Fruit fly (Drosophila melanogaster) whole organism, embryonic: Measurements from ENCODE around the gene CG16984.

Experiments used
- ATbp ChIP-seq: fragments of 200-800 bp; sonication (Bioruptor generic); optimal IDR thresholded peaks from 2 replicates; lab custom pipeline; 2017; ENCODE audit warnings: missing biosample characterization, mild to moderate bottlenecking, missing genetic modification characterization, missing genetic modification reagents
- Aef1 ChIP-seq: fragments of 200-800 bp; sonication (Bioruptor generic); IDR thresholded peaks from 3 replicates; pipeline ENCODE4 v1.3.6; 2022; ENCODE audit warnings: missing biosample characterization, missing genetic modification characterization
- Awh ChIP-seq: fragments of 200-800 bp; sonication (Bioruptor generic); IDR thresholded peaks from 2 replicates; pipeline ENCODE4, ENCODE4 v1.3.6; 2022; ENCODE audit warnings: missing biosample characterization, missing genetic modification characterization
- Blimp-1 ChIP-seq: fragments of 200-800 bp; sonication (Bioruptor generic); optimal IDR thresholded peaks from 3 replicates; lab custom pipeline; 2018; ENCODE audit warnings: missing biosample characterization, missing genetic modification characterization, mild to moderate bottlenecking, moderate library complexity, missing genetic modification reagents
- CG10959 ChIP-seq: fragments of 200-800 bp; sonication (Bioruptor generic); IDR thresholded peaks from 2 replicates; pipeline ENCODE4 v1.3.6; 2022; ENCODE audit warnings: missing biosample characterization, missing genetic modification characterization
- CG11085 ChIP-seq: fragments of 200-800 bp; sonication (Bioruptor generic); IDR thresholded peaks from 2 replicates; pipeline ENCODE4 v1.3.6; 2022; ENCODE audit warnings: missing biosample characterization, missing genetic modification characterization
- CG14860 ChIP-seq: fragments of 200-800 bp; sonication (Bioruptor generic); IDR thresholded peaks from 3 replicates; pipeline ENCODE4 v1.3.6; 2022; ENCODE audit warnings: missing biosample characterization, missing genetic modification characterization; ENCODE audit not compliant: partially characterized antibody
- CG17361 ChIP-seq: fragments of 200-800 bp; sonication (Bioruptor generic); IDR thresholded peaks from 3 replicates; pipeline ENCODE4 v1.3.6; 2022; ENCODE audit warnings: missing biosample characterization, missing genetic modification characterization
- CG17568 ChIP-seq: fragments of 200-800 bp; sonication (Bioruptor generic); optimal IDR thresholded peaks from 2 replicates; lab custom pipeline; 2018; ENCODE audit warnings: missing biosample characterization, mild to moderate bottlenecking, missing genetic modification characterization, moderate library complexity
- CG18262 ChIP-seq: fragments of 200-800 bp; optimal IDR thresholded peaks from 3 replicates; lab custom pipeline; 2019; ENCODE audit warnings: missing biosample characterization, mild to moderate bottlenecking, missing genetic modification characterization, moderate library complexity
- CG2202 ChIP-seq: fragments of 200-800 bp; sonication (Bioruptor generic); optimal IDR thresholded peaks from 2 replicates; lab custom pipeline; 2018; ENCODE audit warnings: missing biosample characterization, mild to moderate bottlenecking, missing genetic modification characterization
- CG2889 ChIP-seq: fragments of 200-800 bp; sonication (Bioruptor generic); IDR thresholded peaks from 3 replicates; pipeline ENCODE4 v1.3.6; 2022; ENCODE audit warnings: missing biosample characterization, missing genetic modification characterization
- CG32767 ChIP-seq: fragments of 200-800 bp; sonication (Bioruptor generic); IDR thresholded peaks from 2 replicates; pipeline ENCODE4 v1.3.6; 2022; ENCODE audit warnings: missing biosample characterization, missing genetic modification characterization
- CG34224 ChIP-seq: fragments of 200-800 bp; sonication (Bioruptor generic); IDR thresholded peaks from 3 replicates; pipeline ENCODE4 v1.3.6; 2022; ENCODE audit warnings: missing biosample characterization, missing genetic modification characterization; ENCODE audit not compliant: partially characterized antibody
- CG3847 ChIP-seq: fragments of 200-800 bp; sonication (Bioruptor generic); IDR thresholded peaks from 2 replicates; pipeline ENCODE4 v1.3.6; 2022; ENCODE audit warnings: missing biosample characterization, missing genetic modification characterization
- CG4360 ChIP-seq: fragments of 200-800 bp; sonication (Bioruptor generic); IDR thresholded peaks from 2 replicates; pipeline ENCODE4 v1.3.6; 2022; ENCODE audit warnings: missing biosample characterization, missing genetic modification characterization
- CG6765 ChIP-seq: fragments of 200-800 bp; sonication (Bioruptor generic); optimal IDR thresholded peaks from 3 replicates; lab custom pipeline; 2017; ENCODE audit warnings: missing biosample characterization, mild to moderate bottlenecking, missing genetic modification characterization
- CG7839 ChIP-seq: fragments of 200-800 bp; sonication (Bioruptor generic); optimal IDR thresholded peaks from 3 replicates; lab custom pipeline; 2018; ENCODE audit warnings: missing biosample characterization, mild to moderate bottlenecking, missing genetic modification characterization, moderate library complexity
- CG7963 ChIP-seq: fragments of 200-800 bp; sonication (Bioruptor generic); IDR thresholded peaks from 3 replicates; pipeline ENCODE4 v1.3.6; 2022; ENCODE audit warnings: missing biosample characterization, missing genetic modification characterization; ENCODE audit not compliant: partially characterized antibody
- CG8765 ChIP-seq: fragments of 200-800 bp; sonication (Bioruptor generic); IDR thresholded peaks from 2 replicates; pipeline ENCODE4 v1.3.6; 2022; ENCODE audit warnings: missing biosample characterization, missing genetic modification characterization
- CTCF ChIP-seq: fragments of 200-800 bp; sonication (Bioruptor generic); optimal IDR thresholded peaks from 2 replicates; lab custom pipeline; 2017; ENCODE audit warnings: missing biosample characterization, mild to moderate bottlenecking, missing genetic modification characterization, moderate library complexity
- CkIIα-i1 ChIP-seq: fragments of 200-800 bp; sonication (Bioruptor generic); IDR thresholded peaks from 2 replicates; pipeline ENCODE4 v1.3.6; 2022; ENCODE audit warnings: missing biosample characterization, missing genetic modification characterization
- CoRest ChIP-seq: fragments of 200-800 bp; sonication (Bioruptor generic); optimal IDR thresholded peaks from 3 replicates; lab custom pipeline; 2018; ENCODE audit warnings: missing biosample characterization, mild to moderate bottlenecking, missing genetic modification characterization, moderate library complexity
- Dip2 ChIP-seq: fragments of 200-800 bp; sonication (Bioruptor generic); IDR thresholded peaks from 2 replicates; pipeline ENCODE4 v1.3.6; 2022; ENCODE audit warnings: missing biosample characterization, missing genetic modification characterization
- GATAe ChIP-seq: fragments of 200-800 bp; sonication (Bioruptor generic); conservative IDR thresholded peaks from 2 replicates; pipeline ENCODE4 v1.3.6; 2022; ENCODE audit warnings: missing biosample characterization, missing genetic modification characterization
- HLH54F ChIP-seq: fragments of 200-800 bp; sonication (Bioruptor generic); optimal IDR thresholded peaks from 3 replicates; lab custom pipeline; 2016; ENCODE audit warnings: missing biosample characterization, missing genetic modification characterization
- Hr78 ChIP-seq, 2 experiments: fragments of 200-800 bp in 1 of 2; fragments of >200 bp in 1 of 2; sonication (Bioruptor generic) in 1 of 2; optimal IDR thresholded peaks; 2 replicates each; lab custom pipeline; 2017 to 2019; ENCODE audit warnings: missing biosample characterization in 2 of 2, missing genetic modification characterization in 2 of 2, mild to moderate bottlenecking in 1 of 2, moderate library complexity in 1 of 2
- Kr ChIP-seq: fragments of 200-800 bp; sonication (Bioruptor generic); optimal IDR thresholded peaks from 2 replicates; lab custom pipeline; 2017; ENCODE audit warnings: missing biosample characterization, mild to moderate bottlenecking, missing genetic modification characterization
- Mad ChIP-seq: fragments of 200-800 bp; sonication (Bioruptor generic); optimal IDR thresholded peaks from 2 replicates; lab custom pipeline; 2016; ENCODE audit warnings: missing biosample characterization, missing genetic modification characterization
- Med ChIP-seq: fragments of 200-800 bp; sonication (Bioruptor generic); peaks from one replicate; lab custom pipeline; 2016; ENCODE audit warnings: missing biosample characterization, missing genetic modification characterization, mild to moderate bottlenecking, inconsistent platforms, moderate library complexity
- Opbp ChIP-seq: fragments of 200-800 bp; sonication (Bioruptor generic); IDR thresholded peaks from 3 replicates; pipeline ENCODE4 v1.3.6; 2022; ENCODE audit warnings: missing biosample characterization, missing genetic modification characterization; ENCODE audit not compliant: partially characterized antibody
- Scr ChIP-seq: fragments of 200-800 bp; sonication (Bioruptor generic); IDR thresholded peaks from 2 replicates; pipeline ENCODE4 v1.3.6; 2022; ENCODE audit warnings: missing biosample characterization, missing genetic modification characterization; ENCODE audit not compliant: partially characterized antibody
- Side ChIP-seq: fragments of 200-800 bp; sonication (Bioruptor generic); optimal IDR thresholded peaks from 2 replicates; lab custom pipeline; 2016; ENCODE audit warnings: missing biosample characterization, missing genetic modification characterization
- Trl ChIP-seq, 3 experiments: fragments of >200 bp in 2 of 3; fragments of 200-800 bp in 1 of 3; sonication (Bioruptor generic) in 1 of 3; optimal IDR thresholded peaks; 2 replicates in 1 of 3; 3 replicates in 2 of 3; lab custom pipeline; 2016 to 2017; ENCODE audit warnings: missing biosample characterization in 1 of 3, missing genetic modification characterization in 1 of 3
- Xbp1 ChIP-seq: fragments of 200-800 bp; sonication (Bioruptor generic); optimal IDR thresholded peaks from 3 replicates; lab custom pipeline; 2016; ENCODE audit warnings: missing biosample characterization, mild to moderate bottlenecking, missing genetic modification characterization
- az2 ChIP-seq: fragments of 200-800 bp; sonication (Bioruptor generic); optimal IDR thresholded peaks from 3 replicates; lab custom pipeline; 2016; ENCODE audit warnings: missing biosample characterization, missing genetic modification characterization
- dan ChIP-seq: fragments of 200-800 bp; sonication (Bioruptor generic); IDR thresholded peaks from 2 replicates; pipeline ENCODE4 v1.3.6; 2022; ENCODE audit warnings: missing biosample characterization, missing genetic modification characterization
- eve ChIP-seq, 2 experiments: fragments of >200 bp; optimal IDR thresholded peaks; 2 replicates each; lab custom pipeline; 2017; ENCODE audit warnings: missing biosample characterization in 2 of 2, missing genetic modification characterization in 2 of 2
- ftz-f1 ChIP-seq: fragments of 200-800 bp; sonication (Bioruptor generic); optimal IDR thresholded peaks from 2 replicates; lab custom pipeline; 2016; ENCODE audit warnings: missing biosample characterization, missing genetic modification characterization
- kni ChIP-seq: fragments of 200-800 bp; sonication (Bioruptor generic); optimal IDR thresholded peaks from 3 replicates; lab custom pipeline; 2017; ENCODE audit warnings: mild to moderate bottlenecking, missing biosample characterization, missing genetic modification reagents, missing genetic modification characterization
- lab ChIP-seq: fragments of 200-800 bp; sonication (Bioruptor generic); optimal IDR thresholded peaks from 3 replicates; lab custom pipeline; 2017; ENCODE audit warnings: missing biosample characterization, missing genetic modification characterization, mild to moderate bottlenecking, moderate library complexity, missing genetic modification reagents
- onecut ChIP-seq: fragments of 200-800 bp; sonication (Bioruptor generic); IDR thresholded peaks from 2 replicates; pipeline ENCODE4 v1.3.6; 2022; ENCODE audit warnings: missing biosample characterization, missing genetic modification characterization
- pho ChIP-seq: fragments of 200-800 bp; sonication (Bioruptor generic); optimal IDR thresholded peaks from 2 replicates; lab custom pipeline; 2016; ENCODE audit warnings: missing biosample characterization, missing genetic modification characterization
- schlank ChIP-seq: fragments of 200-800 bp; sonication (Bioruptor generic); optimal IDR thresholded peaks from 2 replicates; lab custom pipeline; 2018; ENCODE audit warnings: missing biosample characterization, mild to moderate bottlenecking, missing genetic modification characterization
- sisA ChIP-seq: fragments of 200-800 bp; sonication (Bioruptor generic); IDR thresholded peaks from 2 replicates; pipeline ENCODE4 v1.3.6; 2022; ENCODE audit warnings: missing biosample characterization, missing genetic modification characterization
- slp2 ChIP-seq: fragments of 200-800 bp; sonication (Bioruptor generic); optimal IDR thresholded peaks from 2 replicates; lab custom pipeline; 2016; ENCODE audit warnings: missing biosample characterization, missing genetic modification characterization
- so ChIP-seq: fragments of 200-800 bp; sonication (Bioruptor generic); IDR thresholded peaks from 3 replicates; pipeline ENCODE4 v1.3.6; 2022; ENCODE audit warnings: missing biosample characterization, missing genetic modification characterization
- sr ChIP-seq: fragments of 200-800 bp; sonication (Bioruptor generic); IDR thresholded peaks from 3 replicates; pipeline ENCODE4 v1.3.6; 2022; ENCODE audit warnings: missing biosample characterization, missing genetic modification characterization
- tgo ChIP-seq: fragments of 200-800 bp; sonication (Bioruptor generic); IDR thresholded peaks from 3 replicates; pipeline ENCODE4 v1.3.6; 2022; ENCODE audit warnings: missing biosample characterization, missing genetic modification characterization
- usp ChIP-seq: fragments of >200 bp; optimal IDR thresholded peaks from 2 replicates; lab custom pipeline; 2017; ENCODE audit warnings: missing biosample characterization, missing genetic modification characterization

The CG16984 gene

dm6 chr3L:2578315-2578714 is 17.3 kb upstream of the CG16984 start:
- TF ChIP-seq CG18262 (tag; lab: Kevin White, UChicago): no peak
- peak; percentile 91 for TF ChIP-seq CG4360
- no peak for TF ChIP-seq so (GFP tag; lab: Robert Waterston, UW)
- TF ChIP-seq Med (GFP tag; lab: Kevin White, UChicago): no peak
- TF ChIP-seq CG8765 (GFP tag; lab: Robert Waterston, UW): no peak
- no peak for TF ChIP-seq CG2889 (GFP tag; lab: Robert Waterston, UW)
- no peak for TF ChIP-seq CG17361 (GFP tag; lab: Robert Waterston, UW)
- TF ChIP-seq sr: no peak; the same call in 2 of the 3 replicates

- TF ChIP-seq az2 (GFP tag; lab: Kevin White, UChicago) (peak; percentile 65), CG7963 (GFP tag; lab: Robert Waterston, UW) (no peak), ATbp (GFP tag; lab: Kevin White, UChicago) (peak; percentile 28), Dip2 (GFP tag; lab: Robert Waterston, UW) (no peak), onecut (0 out of 2 replicates have a peak, but pooled peaks have one; percentile 21), eve (GFP tag; optimal IDR thresholded peaks at IDR 0.05; lab: Kevin White, UChicago) (peak in 1 of 2 experiments; percentile 55), CG3847 (0 out of 2 replicates have a peak, but pooled peaks have one; percentile 30), slp2 (GFP tag; lab: Kevin White, UChicago) (peak; percentile 7), Blimp-1 (GFP tag; lab: Kevin White, UChicago) (peak; percentile 83), CG14860 (GFP tag; lab: Robert Waterston, UW) (no peak), Xbp1 (GFP tag; lab: Kevin White, UChicago) (peak; percentile 71), dan (GFP tag; lab: Robert Waterston, UW) (no peak), Opbp (GFP tag; lab: Robert Waterston, UW) (no peak), Kr (no peak), lab (GFP tag; lab: Kevin White, UChicago) (peak; percentile 76), CG32767 (peak; percentile 55; the same call in 1 of the 2 replicates), schlank (tag; lab: Kevin White, UChicago) (no peak), Scr (GFP tag; lab: Robert Waterston, UW) (no peak), Trl (optimal IDR thresholded peaks at IDR 0.05; lab: Kevin White, UChicago) (no peak), Trl (GFP tag; optimal IDR thresholded peaks at IDR 0.05; lab: Kevin White, UChicago) (peak; percentile 14), CG10959 (peak; percentile 51), CG17568 (GFP tag; lab: Kevin White, UChicago) (peak; percentile 49), CG6765 (GFP tag; lab: Kevin White, UChicago) (no peak), Side (peak; percentile 15), usp (GFP tag; lab: Kevin White, UChicago) (no peak), tgo (GFP tag; lab: Robert Waterston, UW) (peak; percentile 53), Awh (no peak), CTCF (GFP tag; lab: Kevin White, UChicago) (no peak), kni (no peak), CkIIα-i1 (GFP tag; lab: Robert Waterston, UW) (no peak), pho (GFP tag; lab: Kevin White, UChicago) (no peak), Hr78 (GFP tag; optimal IDR thresholded peaks at IDR 0.05; lab: Kevin White, UChicago) (peak in 1 of 2 experiments; percentile 52), ftz-f1 (GFP tag; lab: Kevin White, UChicago) (no peak), GATAe (GFP tag; lab: Robert Waterston, UW) (no peak), CG2202 (peak; percentile 62), CG34224 (GFP tag; lab: Robert Waterston, UW) (no peak), Mad (GFP tag; lab: Kevin White, UChicago) (peak; percentile 47), sisA (GFP tag; lab: Robert Waterston, UW) (peak; percentile 42), CoRest (peak; percentile 76), CG7839 (tag; lab: Kevin White, UChicago) (peak; percentile 73), Aef1 (GFP tag; lab: Robert Waterston, UW) (no peak), HLH54F (no peak), CG11085 (GFP tag; lab: Robert Waterston, UW) (peak; percentile 34; the same call in 1 of the 2 replicates)
These were observed 16.8 kb upstream of the CG16984 start for dm6 chr3L:2578737-2579136.
